Worm (Caenorhabditis elegans): ENCODE results near the gene acly-1.

ce11 chrX:1441602-1442183, 37.6 kb upstream of the acly-1 start:
- no peak for TF ChIP-seq ceh-82 (tag; optimal IDR thresholded peaks at IDR 0.05)
- TF ChIP-seq elt-1 (tag; optimal IDR thresholded peaks at IDR 0.05), result no peak
- TF ChIP-seq ztf-11 (tag; optimal IDR thresholded peaks at IDR 0.05), result no peak
- TF ChIP-seq skn-1 (tag; optimal IDR thresholded peaks at IDR 0.05), result no peak
- TF ChIP-seq nhr-11 (tag; optimal IDR thresholded peaks at IDR 0.05), result no peak
- TF ChIP-seq ama-1 (optimal IDR thresholded peaks at IDR 0.05), result no peak
- TF ChIP-seq nhr-25 (tag; optimal IDR thresholded peaks at IDR 0.05), result no peak
- TF ChIP-seq nhr-23 (tag; optimal IDR thresholded peaks at IDR 0.05), result no peak
- TF ChIP-seq R02D3.7 (tag; optimal IDR thresholded peaks at IDR 0.05), result no peak
- TF ChIP-seq snpc-4 (tag; optimal IDR thresholded peaks at IDR 0.05), result no peak
- no peak for TF ChIP-seq gmeb-1 (tag; optimal IDR thresholded peaks at IDR 0.05)
- no peak for TF ChIP-seq lin-39 (tag; optimal IDR thresholded peaks at IDR 0.05)
- TF ChIP-seq unc-62 (GFP tag; optimal IDR thresholded peaks at IDR 0.05), result no peak

Data from whole organism, L2 larva.